Fruit fly (Drosophila melanogaster): Measurements from ENCODE around the gene MSAmiP.

DNA sequence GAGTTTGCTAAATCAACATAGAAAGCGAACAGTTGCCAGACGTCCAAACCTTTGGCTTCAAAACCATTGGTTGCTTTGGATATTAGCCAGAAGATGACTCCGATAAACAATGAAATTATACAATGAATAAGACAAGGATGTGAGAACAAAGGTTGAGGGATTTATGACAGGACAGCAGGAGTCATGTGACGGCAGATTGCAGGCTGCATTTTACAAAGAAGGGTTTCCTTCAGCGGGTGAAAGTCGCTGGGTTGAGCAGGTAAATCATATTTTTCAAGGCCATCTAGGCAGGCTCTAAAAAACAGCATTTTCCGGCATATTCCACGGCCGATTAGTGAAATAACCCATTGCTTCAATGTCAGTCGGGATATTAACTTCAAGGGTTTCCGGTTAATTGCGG lies 74.1 kb downstream of the MSAmiP start:
- TF ChIP-seq gl (tag; optimal IDR thresholded peaks at IDR 0.05) (no peak), CG9948 (tag; optimal IDR thresholded peaks at IDR 0.05) (no peak)
